Worm (Caenorhabditis elegans) whole organism, L4 larva: Measurements from ENCODE around the gene hum-4.

Experiments used
- lsy-2 ChIP-seq, 2 experiments: fragments of 150-350 bp in 1 of 2; sonication (generic microtip) in 1 of 2; optimal IDR thresholded peaks; 2 replicates each; lab custom pipeline; 2014 to 2017; ENCODE audit warnings: missing biosample characterization in 2 of 2, missing genetic modification characterization in 2 of 2
- nhr-28 ChIP-seq: fragments of 150-350 bp; optimal IDR thresholded peaks from 2 replicates; lab custom pipeline; 2014; ENCODE audit warnings: missing biosample characterization, missing genetic modification characterization
- nhr-76 ChIP-seq: fragments of 150-350 bp; optimal IDR thresholded peaks from 2 replicates; lab custom pipeline; 2014; ENCODE audit warnings: missing biosample characterization, missing genetic modification characterization
- pha-4 ChIP-seq, 2 experiments: fragments of 150-350 bp in 1 of 2; fragments of 200-800 bp in 1 of 2; sonication (Bioruptor generic) in 1 of 2; IDR thresholded peaks in 1 of 2; optimal IDR thresholded peaks in 1 of 2; 2 replicates each; pipeline versions ENCODE4 v1.3.6 to Lab custom; 2014 to 2022; ENCODE audit warnings: missing genetic modification characterization in 2 of 2, missing genetic modification reagents in 2 of 2, missing biosample characterization in 1 of 2, missing compliant biosample characterization in 1 of 2
- set-16 ChIP-seq: fragments of 200-800 bp; sonication (Bioruptor generic); IDR thresholded peaks from 2 replicates; pipeline ENCODE4 v1.3.6; 2022; ENCODE audit warnings: missing genetic modification reagents, missing genetic modification characterization, missing compliant biosample characterization

- TF ChIP-seq pha-4 (GFP tag; IDR thresholded peaks at IDR 0.05; lab: Robert Waterston, UW), result no peak
- TF ChIP-seq pha-4 (tag; optimal IDR thresholded peaks at IDR 0.05; lab: Kevin White, UChicago), result no peak
- TF ChIP-seq nhr-76, result no peak
- no peak for TF ChIP-seq set-16 (GFP tag; lab: Robert Waterston, UW)
- no peak for TF ChIP-seq lsy-2 (tag; optimal IDR thresholded peaks at IDR 0.05; lab: Kevin White, UChicago)
- no peak for TF ChIP-seq nhr-28 (tag; lab: Kevin White, UChicago)
Measured at ce11 chrX:11433488-11433887, at the start of gene hum-4.
